Worm (Caenorhabditis elegans) whole organism, young adult: Measurements from ENCODE around the gene npr-12.

Experiments
- D2030.7 ChIP-seq: fragments of 200-800 bp; sonication (Bioruptor generic); IDR thresholded peaks from 2 replicates; pipeline ENCODE4 v1.3.6; 2022; ENCODE audit warnings: missing genetic modification reagents, missing genetic modification characterization, missing compliant biosample characterization
- F10E7.11 ChIP-seq: sonication (generic microtip); optimal IDR thresholded peaks from 2 replicates; lab custom pipeline; 2017; ENCODE audit warnings: mild to moderate bottlenecking, missing genetic modification characterization, moderate library complexity, missing compliant biosample characterization
- ama-1 ChIP-seq, 3 experiments: fragments of 150-350 bp in 1 of 3; sonication (generic microtip) in 2 of 3; optimal IDR thresholded peaks; 2 replicates each; lab custom pipeline; 2014 to 2018; ENCODE audit warnings: missing biosample characterization in 2 of 3, missing genetic modification characterization in 2 of 3, missing genetic modification reagents in 2 of 3
- aptf-2 ChIP-seq: fragments of 200-800 bp; sonication (Bioruptor generic); conservative IDR thresholded peaks from 2 replicates; pipeline ENCODE4 v1.3.6; 2022; ENCODE audit warnings: missing genetic modification reagents, missing genetic modification characterization, missing compliant biosample characterization
- chd-7 ChIP-seq: sonication (generic microtip); optimal IDR thresholded peaks from 2 replicates; lab custom pipeline; 2016; ENCODE audit warnings: mild to moderate bottlenecking, missing genetic modification characterization, moderate library complexity, missing compliant biosample characterization
- efl-1 ChIP-seq: fragments of 150-350 bp; optimal IDR thresholded peaks from 2 replicates; lab custom pipeline; 2014; ENCODE audit warnings: missing biosample characterization, missing genetic modification reagents, missing genetic modification characterization
- nhr-179 ChIP-seq: sonication (generic microtip); optimal IDR thresholded peaks from 2 replicates; lab custom pipeline; 2016; ENCODE audit warnings: mild to moderate bottlenecking, missing genetic modification characterization, missing compliant biosample characterization
- snpc-4 ChIP-seq, 5 experiments: fragments of 150-350 bp in 1 of 5; sonication (generic microtip) in 4 of 5; optimal IDR thresholded peaks; 2 replicates each; lab custom pipeline; 2014 to 2018; ENCODE audit warnings: missing genetic modification characterization in 5 of 5, missing biosample characterization in 3 of 5, antibody characterized with exemption in 2 of 5, mild to moderate bottlenecking in 2 of 5, missing compliant biosample characterization in 2 of 5, missing genotype in 2 of 5, moderate library complexity in 2 of 5, missing genetic modification reagents in 1 of 5
- tlf-1 ChIP-seq: fragments of 200-800 bp; sonication (Bioruptor generic); optimal IDR thresholded peaks from 2 replicates; lab custom pipeline; 2018; ENCODE audit warnings: mild to moderate bottlenecking, missing genetic modification characterization, missing compliant biosample characterization
- ztf-26 ChIP-seq: sonication (generic microtip); optimal IDR thresholded peaks from 2 replicates; lab custom pipeline; 2017; ENCODE audit warnings: missing genetic modification characterization, missing compliant biosample characterization

DNA sequence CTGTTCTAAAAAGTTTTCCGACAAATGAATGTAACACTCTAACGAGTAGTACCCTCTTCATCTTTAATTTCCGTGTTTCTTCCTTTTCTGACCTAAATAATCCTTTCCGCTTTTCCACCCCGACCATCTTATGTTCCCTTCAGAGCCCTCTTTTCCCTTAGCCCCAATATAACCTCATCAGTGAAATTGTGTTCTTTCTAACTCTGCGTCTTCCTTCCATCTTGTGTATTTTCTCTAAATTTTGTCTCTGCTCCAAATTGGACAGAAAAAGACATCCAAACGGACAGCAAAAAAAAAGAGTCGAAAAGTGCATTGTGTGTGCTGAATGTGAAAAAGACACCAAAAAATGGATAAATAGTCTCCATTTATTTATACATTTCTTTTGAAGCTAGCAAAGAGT, 22.0 kb upstream of the npr-12 start:
- TF ChIP-seq D2030.7 (GFP tag; lab: Robert Waterston, UW) (no peak), aptf-2 (no peak), efl-1 (no peak), tlf-1 (GFP tag; lab: Kevin White, UChicago) (no peak), chd-7 (tag; lab: Kevin White, UChicago) (no peak), snpc-4 (GFP tag; optimal IDR thresholded peaks at IDR 0.05; lab: Kevin White, UChicago) (no peak), snpc-4 (tag; optimal IDR thresholded peaks at IDR 0.05; lab: Kevin White, UChicago) (no peak), nhr-179 (tag; lab: Kevin White, UChicago) (no peak), ama-1 (optimal IDR thresholded peaks at IDR 0.05; lab: Kevin White, UChicago) (no peak), ama-1 (GFP tag; optimal IDR thresholded peaks at IDR 0.05; lab: Kevin White, UChicago) (no peak), ztf-26 (tag; lab: Kevin White, UChicago) (no peak), F10E7.11 (no peak)
